Fruit fly (Drosophila melanogaster) whole organism, wandering third instar larva: Measurements from ENCODE around the gene CG34398.

Experiments
- Abd-B ChIP-seq: fragments of >200 bp; optimal IDR thresholded peaks from 2 replicates; lab custom pipeline; 2017; ENCODE audit warnings: missing biosample characterization, missing genetic modification characterization
- CG32264 ChIP-seq: fragments of 200-800 bp; sonication (Bioruptor generic); optimal IDR thresholded peaks from 2 replicates; lab custom pipeline; 2016; ENCODE audit warnings: missing biosample characterization, missing genetic modification characterization
- CG9705 ChIP-seq: fragments of 200-800 bp; sonication (Bioruptor generic); optimal IDR thresholded peaks from 2 replicates; lab custom pipeline; 2018; ENCODE audit warnings: missing biosample characterization, mild to moderate bottlenecking, missing genetic modification characterization
- CrebA ChIP-seq: fragments of 200-800 bp; sonication (Bioruptor generic); optimal IDR thresholded peaks from 2 replicates; lab custom pipeline; 2016; ENCODE audit warnings: missing biosample characterization, mild to moderate bottlenecking, missing genetic modification characterization, borderline replicate concordance
- Dfd ChIP-seq: fragments of >200 bp; optimal IDR thresholded peaks from 2 replicates; lab custom pipeline; 2017; ENCODE audit warnings: missing biosample characterization, missing genetic modification characterization
- Dif ChIP-seq: fragments of 200-275, 200-300 bp; sonication (Bioruptor generic); optimal IDR thresholded peaks from 2 replicates; lab custom pipeline; 2018; ENCODE audit warnings: missing biosample characterization, missing genetic modification characterization; ENCODE audit not compliant: partially characterized antibody
- GATAd ChIP-seq: sonication (Bioruptor generic); optimal IDR thresholded peaks from 2 replicates; lab custom pipeline; 2016; ENCODE audit warnings: missing biosample characterization, missing genetic modification characterization
- HLH106 ChIP-seq: fragments of 200-800 bp; optimal IDR thresholded peaks from 3 replicates; lab custom pipeline; 2019; ENCODE audit warnings: missing biosample characterization, mild to moderate bottlenecking, missing genetic modification characterization, moderate library complexity
- Hnf4 ChIP-seq: fragments of 200-800 bp; sonication (Bioruptor generic); optimal IDR thresholded peaks from 2 replicates; lab custom pipeline; 2016; ENCODE audit warnings: missing biosample characterization, mild to moderate bottlenecking, missing genetic modification characterization
- Hr78 ChIP-seq: fragments of >200 bp; optimal IDR thresholded peaks from 2 replicates; lab custom pipeline; 2017; ENCODE audit warnings: missing biosample characterization, missing genetic modification characterization
- Hr83 ChIP-seq: fragments of 200-300 bp; sonication (Bioruptor generic); optimal IDR thresholded peaks from 2 replicates; lab custom pipeline; 2016; ENCODE audit warnings: missing biosample characterization, mild to moderate bottlenecking, missing genetic modification characterization, moderate library complexity; ENCODE audit not compliant: poor library complexity, severe bottlenecking
- Jra ChIP-seq: sonication (Bioruptor generic); optimal IDR thresholded peaks from 2 replicates; lab custom pipeline; 2016; ENCODE audit warnings: missing biosample characterization, missing genetic modification characterization
- Mio ChIP-seq: sonication (Bioruptor generic); optimal IDR thresholded peaks from 2 replicates; lab custom pipeline; 2016; ENCODE audit warnings: missing biosample characterization, missing genetic modification characterization
- Myc ChIP-seq: fragments of >200 bp; optimal IDR thresholded peaks from 2 replicates; lab custom pipeline; 2017
- N ChIP-seq: fragments of >200 bp; optimal IDR thresholded peaks from 2 replicates; lab custom pipeline; 2018; ENCODE audit warnings: missing biosample characterization, missing external identifiers, missing genetic modification characterization
- OdsH ChIP-seq: fragments of 200-800 bp; sonication (Bioruptor generic); optimal IDR thresholded peaks from 2 replicates; lab custom pipeline; 2016; ENCODE audit warnings: missing biosample characterization, mild to moderate bottlenecking, missing genetic modification characterization
- Rel ChIP-seq, 2 experiments: fragments of 200-800 bp; sonication (Bioruptor generic) in 1 of 2; optimal IDR thresholded peaks; 2 replicates in 1 of 2; 3 replicates in 1 of 2; lab custom pipeline; 2016 to 2019; ENCODE audit warnings: mild to moderate bottlenecking in 2 of 2, missing biosample characterization in 2 of 2, missing genetic modification characterization in 2 of 2, moderate library complexity in 1 of 2
- Sp1 ChIP-seq: fragments of 200-800 bp; sonication (Bioruptor generic); optimal IDR thresholded peaks from 3 replicates; lab custom pipeline; 2019; ENCODE audit warnings: missing biosample characterization, mild to moderate bottlenecking, missing genetic modification characterization, moderate library complexity
- Vsx2 ChIP-seq: fragments of 200-300, 225-300 bp; sonication (Bioruptor generic); optimal IDR thresholded peaks from 2 replicates; lab custom pipeline; 2018; ENCODE audit warnings: missing biosample characterization, missing genetic modification characterization; ENCODE audit not compliant: partially characterized antibody
- br ChIP-seq: fragments of 200-800 bp; sonication (Bioruptor generic); optimal IDR thresholded peaks from 2 replicates; lab custom pipeline; 2016; ENCODE audit warnings: missing biosample characterization, missing genetic modification characterization
- brk ChIP-seq: fragments of 200-800 bp; sonication (Bioruptor generic); optimal IDR thresholded peaks from 2 replicates; lab custom pipeline; 2016; ENCODE audit warnings: missing biosample characterization, mild to moderate bottlenecking, missing genetic modification characterization
- dmrt93B ChIP-seq: fragments of 200-800 bp; sonication (Bioruptor generic); optimal IDR thresholded peaks from 2 replicates; lab custom pipeline; 2018; ENCODE audit warnings: missing biosample characterization, mild to moderate bottlenecking, missing genetic modification characterization
- dsf ChIP-seq: sonication (Bioruptor generic); optimal IDR thresholded peaks from 2 replicates; lab custom pipeline; 2016; ENCODE audit warnings: missing biosample characterization, missing genetic modification characterization, borderline replicate concordance
- ey ChIP-seq: fragments of 200-800 bp; sonication (Bioruptor generic); optimal IDR thresholded peaks from 2 replicates; lab custom pipeline; 2016; ENCODE audit warnings: missing biosample characterization, missing genetic modification characterization
- foxo ChIP-seq, 2 experiments: fragments of 200-800 bp; sonication (Bioruptor generic); optimal IDR thresholded peaks; 2 replicates in 1 of 2; 3 replicates in 1 of 2; lab custom pipeline; 2016 to 2017; ENCODE audit warnings: missing biosample characterization in 2 of 2, missing genetic modification characterization in 2 of 2
- fru ChIP-seq: fragments of 200-800 bp; sonication (Bioruptor generic); optimal IDR thresholded peaks from 3 replicates; lab custom pipeline; 2016; ENCODE audit warnings: missing biosample characterization, mild to moderate bottlenecking, missing genetic modification characterization
- h ChIP-seq: fragments of 200-800 bp; sonication (Bioruptor generic); optimal IDR thresholded peaks from 3 replicates; lab custom pipeline; 2016; ENCODE audit warnings: missing biosample characterization, mild to moderate bottlenecking, missing genetic modification characterization
- jim ChIP-seq: fragments of 175-275, 200-325 bp; sonication (Bioruptor generic); optimal IDR thresholded peaks from 2 replicates; lab custom pipeline; 2016; ENCODE audit warnings: missing biosample characterization, mild to moderate bottlenecking, missing genetic modification characterization
- lola ChIP-seq: fragments of >200 bp; optimal IDR thresholded peaks from 2 replicates; lab custom pipeline; 2017; ENCODE audit warnings: missing biosample characterization, missing genetic modification characterization
- pan ChIP-seq: fragments of >200 bp; optimal IDR thresholded peaks from 2 replicates; lab custom pipeline; 2017
- psq ChIP-seq: fragments of 200-800 bp; sonication (Bioruptor generic); optimal IDR thresholded peaks from 3 replicates; lab custom pipeline; 2017; ENCODE audit warnings: missing biosample characterization, mild to moderate bottlenecking, missing genetic modification characterization, moderate library complexity
- rgr ChIP-seq: fragments of 200-800 bp; sonication (Bioruptor generic); optimal IDR thresholded peaks from 3 replicates; lab custom pipeline; 2016; ENCODE audit warnings: missing biosample characterization, mild to moderate bottlenecking, missing genetic modification characterization
- sage ChIP-seq: fragments of 200-800 bp; sonication (Bioruptor generic); optimal IDR thresholded peaks from 2 replicates; lab custom pipeline; 2016; ENCODE audit warnings: missing biosample characterization, mild to moderate bottlenecking, missing genetic modification characterization
- sv ChIP-seq: fragments of 200-800 bp; sonication (Bioruptor generic); optimal IDR thresholded peaks from 3 replicates; lab custom pipeline; 2016; ENCODE audit warnings: missing biosample characterization, missing genetic modification characterization
- tai ChIP-seq: sonication (Bioruptor generic); optimal IDR thresholded peaks from 2 replicates; lab custom pipeline; 2016; ENCODE audit warnings: missing biosample characterization, missing genetic modification characterization
- usp ChIP-seq: fragments of >200 bp; optimal IDR thresholded peaks from 2 replicates; lab custom pipeline; 2017; ENCODE audit warnings: missing biosample characterization, missing genetic modification characterization
- woc ChIP-seq: sonication (Bioruptor generic); optimal IDR thresholded peaks from 2 replicates; lab custom pipeline; 2016; ENCODE audit warnings: missing biosample characterization, mild to moderate bottlenecking, missing genetic modification characterization

Gene CG34398

DNA sequence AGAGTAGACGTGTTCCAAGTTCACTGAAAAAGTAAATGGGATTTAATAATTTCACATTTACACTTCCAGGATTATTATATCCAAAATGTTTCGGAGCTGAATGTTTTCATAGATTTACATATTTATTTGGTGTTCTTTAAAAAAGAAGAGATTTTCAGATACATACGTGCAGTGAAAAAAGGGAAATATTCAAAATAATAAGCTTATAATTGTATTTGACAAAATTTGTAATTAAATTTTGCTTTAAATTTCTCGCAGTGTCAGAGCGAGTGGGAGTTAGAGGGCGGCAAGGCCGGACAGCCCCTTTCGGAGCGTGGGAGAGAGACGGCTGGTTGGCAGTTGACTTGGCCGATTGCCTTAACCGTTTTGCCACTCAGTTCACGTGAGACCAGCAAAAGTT lies 38.4 kb downstream of the CG34398 start, which contains the start of gene Tsp29Fb:
Gene Tsp29Fb, plus strand, starts transcription at position 388 of the 400 bp plus-strand sequence.
- TF ChIP-seq GATAd (no peak), psq (GFP tag; lab: Kevin White, UChicago) (peak; percentile 64), jim (no peak), OdsH (peak; percentile 84), Myc (lab: Kevin White, UChicago) (no peak), CrebA (GFP tag; lab: Kevin White, UChicago) (no peak), Jra (GFP tag; lab: Kevin White, UChicago) (peak; percentile 28), dmrt93B (peak; percentile 52), Dif (GFP tag; lab: Kevin White, UChicago) (peak; percentile 52), pan (lab: Kevin White, UChicago) (no peak), Hr83 (no peak), tai (peak; percentile 39), N (no peak), dsf (no peak), brk (peak; percentile 67), CG9705 (GFP tag; lab: Kevin White, UChicago) (peak; percentile 63), Hr78 (GFP tag; lab: Kevin White, UChicago) (no peak), Rel (GFP tag; optimal IDR thresholded peaks at IDR 0.05; lab: Kevin White, UChicago) (no peak), Rel (tag; optimal IDR thresholded peaks at IDR 0.05; lab: Kevin White, UChicago) (peak; percentile 55), woc (GFP tag; lab: Kevin White, UChicago) (peak; percentile 60), CG32264 (peak; percentile 24), sage (GFP tag; lab: Kevin White, UChicago) (no peak), fru (peak; percentile 82), Vsx2 (GFP tag; lab: Kevin White, UChicago) (peak; percentile 24), ey (peak; percentile 80), br (peak; percentile 78), Hnf4 (GFP tag; lab: Kevin White, UChicago) (peak; percentile 55), foxo (GFP tag; optimal IDR thresholded peaks at IDR 0.05; lab: Kevin White, UChicago) (peak in 1 of 2 experiments; percentile 87), sv (GFP tag; lab: Kevin White, UChicago) (peak; percentile 58), Abd-B (no peak), rgr (peak; percentile 79), Sp1 (GFP tag; lab: Kevin White, UChicago) (peak; percentile 87), h (GFP tag; lab: Kevin White, UChicago) (peak; percentile 87), HLH106 (tag; lab: Kevin White, UChicago) (peak; percentile 88)

- no peak for TF ChIP-seq Rel (GFP tag; optimal IDR thresholded peaks at IDR 0.05; lab: Kevin White, UChicago)
- peak; percentile 73 for TF ChIP-seq Rel (tag; optimal IDR thresholded peaks at IDR 0.05; lab: Kevin White, UChicago)
- no peak for TF ChIP-seq N
- TF ChIP-seq tai: peak; percentile 25
These were observed 39.3 kb downstream of the CG34398 start for dm6 chr2L:8937837-8938413.

- no peak for TF ChIP-seq Rel (GFP tag; optimal IDR thresholded peaks at IDR 0.05; lab: Kevin White, UChicago)
- TF ChIP-seq Rel (tag; optimal IDR thresholded peaks at IDR 0.05; lab: Kevin White, UChicago): peak; percentile 60
- TF ChIP-seq rgr: peak; percentile 30
- no peak for TF ChIP-seq lola (GFP tag; lab: Kevin White, UChicago)
- no peak for TF ChIP-seq Sp1 (GFP tag; lab: Kevin White, UChicago)
These were observed 42.1 kb downstream of the CG34398 start for dm6 chr2L:8940680-8941079.

- TF ChIP-seq GATAd (no peak), fru (peak; percentile 65), woc (GFP tag; lab: Kevin White, UChicago) (no peak), Sp1 (GFP tag; lab: Kevin White, UChicago) (peak; percentile 6), Dfd (no peak), brk (peak; percentile 3), CG32264 (no peak), dsf (no peak), Myc (lab: Kevin White, UChicago) (no peak), h (GFP tag; lab: Kevin White, UChicago) (peak; percentile 21), rgr (peak; percentile 24), Mio (no peak), Hnf4 (GFP tag; lab: Kevin White, UChicago) (peak; percentile 8), foxo (GFP tag; optimal IDR thresholded peaks at IDR 0.05; lab: Kevin White, UChicago) (peak in 1 of 2 experiments; percentile 49), Rel (GFP tag; optimal IDR thresholded peaks at IDR 0.05; lab: Kevin White, UChicago) (no peak), Rel (tag; optimal IDR thresholded peaks at IDR 0.05; lab: Kevin White, UChicago) (no peak), usp (GFP tag; lab: Kevin White, UChicago) (no peak), OdsH (peak; percentile 13)
- TF ChIP-seq, all 38 proteins: peak for 8
These were observed 43.3 kb downstream of the CG34398 start, which contains the start of gene Argl for dm6 chr2L:8941736-8942337. Argl (minus strand) TSS chr2L:8942105.
